Fruit fly (Drosophila melanogaster) whole organism, adult: Measurements from ENCODE around the gene CG15877.

Experiments used
- CG14711 ChIP-seq: fragments of 200-800 bp; sonication (Bioruptor generic); optimal IDR thresholded peaks from 2 replicates; lab custom pipeline; 2018; ENCODE audit warnings: missing biosample characterization, mild to moderate bottlenecking, missing genetic modification characterization, moderate library complexity
- CG5204 ChIP-seq: fragments of 200-800 bp; sonication (Bioruptor generic); optimal IDR thresholded peaks from 2 replicates; lab custom pipeline; 2016; ENCODE audit warnings: missing biosample characterization, missing genetic modification characterization
- CG7045 ChIP-seq: fragments of 200-800 bp; sonication (Bioruptor generic); optimal IDR thresholded peaks from 2 replicates; lab custom pipeline; 2017; ENCODE audit warnings: missing biosample characterization, mild to moderate bottlenecking, missing genetic modification characterization
- Crg-1 ChIP-seq: fragments of 200-800 bp; sonication (Bioruptor generic); optimal IDR thresholded peaks from 2 replicates; lab custom pipeline; 2016; ENCODE audit warnings: missing biosample characterization, missing genetic modification characterization
- Hr96 ChIP-seq: fragments of 200-800 bp; sonication (Bioruptor generic); optimal IDR thresholded peaks from 2 replicates; lab custom pipeline; 2016; ENCODE audit warnings: missing biosample characterization, missing genetic modification characterization
- cnc ChIP-seq, 2 experiments: fragments of >200 bp; optimal IDR thresholded peaks; 2 replicates each; lab custom pipeline; 2017
- kay ChIP-seq: fragments of 200-800 bp; sonication (Bioruptor generic); peaks from one replicate; lab custom pipeline; 2016; ENCODE audit warnings: missing biosample characterization, missing genetic modification characterization, borderline replicate concordance
- pad ChIP-seq: fragments of 200-800 bp; sonication (Bioruptor generic); optimal IDR thresholded peaks from 3 replicates; lab custom pipeline; 2017; ENCODE audit warnings: missing biosample characterization, missing genetic modification characterization, mild to moderate bottlenecking, moderate library complexity, missing genetic modification reagents
- toe ChIP-seq: fragments of 200-800 bp; sonication (Bioruptor generic); optimal IDR thresholded peaks from 2 replicates; lab custom pipeline; 2016; ENCODE audit warnings: missing biosample characterization, missing genetic modification characterization

dm6 chr3L:2402206-2402605 is 24.9 kb upstream of the CG15877 start:
- TF ChIP-seq kay (GFP tag; lab: Kevin White, UChicago) = no peak
- TF ChIP-seq CG14711 (tag; lab: Kevin White, UChicago) = no peak
- TF ChIP-seq toe (GFP tag; lab: Kevin White, UChicago) = no peak
- TF ChIP-seq Crg-1 (GFP tag; lab: Kevin White, UChicago) = no peak
- no peak for TF ChIP-seq pad (GFP tag; lab: Kevin White, UChicago)
- no peak for TF ChIP-seq CG7045 (GFP tag; lab: Kevin White, UChicago)
- no peak for TF ChIP-seq CG5204 (GFP tag; lab: Kevin White, UChicago)
- no peak for TF ChIP-seq Hr96 (GFP tag; lab: Kevin White, UChicago)
- TF ChIP-seq cnc (optimal IDR thresholded peaks at IDR 0.05; lab: Kevin White, UChicago) = no peak
